Worm (Caenorhabditis elegans): ENCODE results near the gene F26F2.1.

DNA sequence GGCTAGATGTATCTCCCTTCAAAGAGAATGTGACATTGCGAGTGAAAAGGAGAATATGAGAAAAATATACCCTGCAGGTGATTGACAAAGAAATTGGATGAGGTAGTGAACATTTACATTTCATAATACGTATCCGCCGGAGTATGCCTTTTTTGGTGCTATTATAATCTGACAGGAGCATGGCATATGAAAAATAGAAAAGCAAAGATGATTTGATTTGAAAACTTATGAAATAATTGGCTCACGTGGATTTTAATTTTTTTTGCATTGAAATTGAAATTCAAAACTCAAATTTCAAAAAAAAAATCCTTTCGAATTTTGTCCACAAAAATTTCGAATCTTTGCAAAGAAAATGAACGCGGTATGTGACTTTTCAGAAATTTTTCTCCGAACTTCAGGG lies 41.3 kb upstream of the F26F2.1 start, which contains the start of gene ttr-11:
- TF ChIP-seq nhr-23 (tag; optimal IDR thresholded peaks at IDR 0.05) (no peak), nhr-25 (tag; optimal IDR thresholded peaks at IDR 0.05) (no peak)
